Fruit fly (Drosophila melanogaster) ovary, adult (tissue): Measurements from ENCODE around the gene CG6041.

Source experiments
- CG17801 ChIP-seq: fragments of 200-800 bp; optimal IDR thresholded peaks from 2 replicates; lab custom pipeline; 2019; ENCODE audit warnings: missing biosample characterization, mild to moderate bottlenecking, missing genetic modification characterization, moderate library complexity; ENCODE audit not compliant: partially characterized antibody

Gene CG6041

DNA sequence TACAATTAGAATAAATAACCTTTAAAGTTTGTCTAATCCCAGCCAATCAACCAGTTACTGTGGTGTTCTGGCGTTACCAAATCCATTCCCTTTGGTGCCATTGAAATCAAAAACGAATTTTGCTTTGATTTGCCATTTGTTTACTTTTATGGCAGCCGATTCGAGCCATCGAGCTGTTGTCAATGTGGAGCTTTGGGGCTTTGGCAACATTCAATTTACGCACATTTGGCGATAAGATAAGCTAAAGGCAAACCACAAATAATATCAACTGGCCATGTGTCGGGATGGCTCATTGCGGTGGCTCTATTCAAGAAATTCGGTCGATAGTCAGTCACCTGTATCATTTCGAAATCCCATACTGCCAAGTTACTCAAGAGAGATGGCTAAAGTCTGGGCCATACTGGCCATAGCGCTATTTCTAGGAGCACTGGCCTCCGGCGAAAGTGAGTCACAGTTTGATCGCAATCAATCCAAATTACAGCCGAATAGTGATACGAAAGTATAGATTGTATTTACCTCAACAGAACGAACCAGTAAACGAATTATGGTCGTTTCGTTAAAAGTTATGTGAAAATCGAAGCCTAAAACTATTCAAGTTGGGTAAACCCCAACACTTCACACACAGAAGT, at the start of gene CG6041:
TSS of gene CG6041 (plus strand) at position 291 of the 629 bp plus-strand sequence.
- TF ChIP-seq CG17801 (GFP tag; lab: Kevin White, UChicago): no peak

DNA sequence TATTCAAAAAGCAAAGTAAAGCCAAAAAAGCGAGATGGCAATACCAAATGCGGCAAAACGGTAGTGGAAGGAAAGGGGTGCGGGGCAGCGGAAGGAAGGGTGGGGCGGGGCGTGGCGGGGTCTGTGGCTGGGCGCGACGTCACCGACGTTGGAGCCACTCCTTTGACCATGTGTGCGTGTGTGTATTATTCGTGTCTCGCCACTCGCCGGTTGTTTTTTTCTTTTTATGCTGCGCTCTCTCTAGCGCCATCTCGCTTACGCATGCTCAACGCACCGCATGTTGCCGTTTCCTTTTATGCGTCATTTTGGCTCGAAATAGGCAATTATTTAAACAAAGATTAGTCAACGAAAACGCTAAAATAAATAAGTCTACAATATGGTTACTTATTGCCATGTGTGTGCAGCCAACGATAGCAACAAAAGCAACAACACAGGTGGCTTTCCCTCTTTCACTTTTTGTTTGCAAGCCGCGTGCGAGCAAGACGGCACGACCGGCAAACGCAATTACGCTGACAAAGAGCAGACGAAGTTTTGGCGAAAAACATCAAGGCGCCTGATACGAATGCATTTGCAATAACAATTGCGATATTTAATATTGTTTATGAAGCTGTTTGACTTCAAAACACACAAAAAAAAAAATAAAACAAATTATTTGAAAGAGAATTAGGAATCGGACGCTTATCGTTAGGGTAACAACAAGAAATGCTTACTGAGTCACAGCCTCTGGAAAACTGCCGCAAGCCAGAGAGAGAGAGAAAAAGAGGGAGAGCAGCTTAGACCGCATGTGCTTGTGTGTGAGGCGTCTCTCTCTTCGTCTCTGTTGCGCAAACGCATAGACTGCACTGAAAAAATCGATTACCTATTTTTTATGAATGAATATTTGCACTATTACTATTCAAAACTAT, 48.5 kb upstream of the CG6041 start:
- TF ChIP-seq CG17801 (GFP tag; lab: Kevin White, UChicago): no peak

DNA sequence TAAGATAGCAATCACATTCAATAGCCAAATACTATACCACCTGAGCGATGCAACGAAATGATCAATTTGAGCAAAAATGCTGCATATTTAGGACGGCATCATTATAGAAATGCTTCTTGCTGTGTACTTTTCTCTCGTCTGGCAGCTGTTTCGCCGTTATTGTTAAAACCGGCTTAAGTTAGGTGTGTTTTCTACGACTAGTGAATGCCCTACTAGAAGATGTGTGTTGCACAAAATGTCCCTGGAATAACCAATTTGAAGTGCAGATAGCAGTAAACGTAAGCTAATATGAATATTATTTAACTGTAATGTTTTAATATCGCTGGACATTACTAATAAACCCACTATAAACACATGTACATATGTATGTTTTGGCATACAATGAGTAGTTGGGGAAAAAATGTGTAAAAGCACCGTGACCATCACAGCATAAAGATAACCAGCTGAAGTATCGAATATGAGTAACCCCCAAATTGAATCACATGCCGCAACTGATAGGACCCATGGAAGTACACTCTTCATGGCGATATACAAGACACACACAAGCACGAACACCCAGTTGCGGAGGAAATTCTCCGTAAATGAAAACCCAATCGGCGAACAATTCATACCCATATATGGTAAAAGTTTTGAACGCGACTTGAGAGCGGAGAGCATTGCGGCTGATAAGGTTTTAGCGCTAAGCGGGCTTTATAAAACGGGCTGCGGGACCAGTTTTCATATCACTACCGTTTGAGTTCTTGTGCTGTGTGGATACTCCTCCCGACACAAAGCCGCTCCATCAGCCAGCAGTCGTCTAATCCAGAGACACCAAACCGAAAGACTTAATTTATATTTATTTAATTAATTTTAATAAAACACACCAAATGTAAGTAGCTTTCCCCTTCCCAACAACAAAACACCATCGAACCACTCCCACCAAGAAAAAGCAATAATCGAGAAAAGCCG, 47.5 kb upstream of the CG6041 start, which contains the start of gene Act5C:
TSS of gene Act5C (plus strand) at position 716 of the 948 bp plus-strand sequence.
- TF ChIP-seq CG17801 (GFP tag; lab: Kevin White, UChicago): peak; percentile 94

DNA sequence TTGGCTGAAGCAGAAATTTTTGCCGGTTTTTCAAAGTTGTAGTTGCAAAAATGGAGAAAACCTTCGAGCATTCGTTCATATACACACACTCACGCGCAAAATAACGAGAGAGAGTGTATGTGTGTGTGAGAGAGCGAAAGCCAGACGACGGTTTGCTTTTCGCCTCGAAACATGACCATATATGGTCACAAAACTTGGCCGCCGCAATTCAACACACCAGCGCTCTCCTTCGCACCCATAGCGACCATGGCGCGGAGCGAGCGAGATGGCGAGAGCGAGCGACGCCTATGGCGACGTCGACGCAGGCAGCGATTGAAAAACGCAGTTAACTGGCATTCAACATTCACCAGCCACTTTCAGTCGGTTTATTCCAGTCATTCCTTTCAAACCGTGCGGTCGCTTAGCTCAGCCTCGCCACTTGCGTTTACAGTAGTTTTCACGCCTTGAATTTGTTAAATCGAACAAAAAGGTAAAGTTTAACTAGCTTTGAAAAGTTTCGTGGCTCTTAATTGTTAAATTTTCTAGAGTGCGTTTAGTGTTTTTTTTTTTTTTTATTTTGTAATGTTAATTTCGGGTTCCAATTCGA, 46.2 kb upstream of the CG6041 start:
- TF ChIP-seq CG17801 (GFP tag; lab: Kevin White, UChicago): peak; percentile 59

DNA sequence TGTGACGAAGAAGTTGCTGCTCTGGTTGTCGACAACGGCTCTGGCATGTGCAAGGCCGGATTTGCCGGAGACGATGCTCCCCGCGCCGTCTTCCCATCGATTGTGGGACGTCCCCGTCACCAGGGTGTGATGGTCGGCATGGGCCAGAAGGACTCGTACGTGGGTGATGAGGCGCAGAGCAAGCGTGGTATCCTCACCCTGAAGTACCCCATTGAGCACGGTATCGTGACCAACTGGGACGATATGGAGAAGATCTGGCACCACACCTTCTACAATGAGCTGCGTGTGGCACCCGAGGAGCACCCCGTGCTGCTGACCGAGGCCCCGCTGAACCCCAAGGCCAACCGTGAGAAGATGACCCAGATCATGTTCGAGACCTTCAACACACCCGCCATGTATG, 45.3 kb upstream of the CG6041 start:
- TF ChIP-seq CG17801 (GFP tag; lab: Kevin White, UChicago): no peak

DNA sequence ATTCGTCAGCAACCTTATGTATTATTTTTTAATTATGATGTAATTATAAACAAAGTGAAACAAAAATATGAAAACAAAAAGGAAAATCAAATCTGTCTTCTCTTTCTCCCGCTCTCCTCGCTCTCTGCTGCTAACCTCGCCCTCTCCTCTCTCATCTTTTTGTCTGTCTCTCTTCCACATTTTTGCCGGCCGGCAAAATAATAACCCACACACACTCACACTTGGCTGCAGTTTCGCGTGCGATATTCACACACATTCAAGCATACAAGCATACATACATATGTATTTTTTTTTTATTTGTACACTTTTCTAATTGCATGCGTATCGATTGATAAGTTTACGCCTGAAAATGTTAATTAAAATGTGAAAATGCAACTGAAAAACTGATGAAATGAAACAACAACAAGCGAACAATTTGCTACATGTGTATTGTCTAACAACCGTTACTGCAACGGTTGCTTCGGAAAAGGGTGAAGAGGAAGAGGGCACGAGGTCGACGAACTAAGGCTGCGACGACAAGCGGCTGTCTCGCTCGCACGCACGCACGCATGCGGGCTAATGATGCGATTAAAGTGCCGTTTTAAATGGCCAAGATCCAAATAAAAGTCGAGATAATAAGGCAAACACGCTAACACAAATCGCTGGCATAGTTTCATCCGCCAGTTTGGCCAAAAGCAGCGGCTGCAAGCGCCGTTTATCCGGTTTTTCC, 43.4 kb upstream of the CG6041 start:
- TF ChIP-seq CG17801 (GFP tag; lab: Kevin White, UChicago): no peak

DNA sequence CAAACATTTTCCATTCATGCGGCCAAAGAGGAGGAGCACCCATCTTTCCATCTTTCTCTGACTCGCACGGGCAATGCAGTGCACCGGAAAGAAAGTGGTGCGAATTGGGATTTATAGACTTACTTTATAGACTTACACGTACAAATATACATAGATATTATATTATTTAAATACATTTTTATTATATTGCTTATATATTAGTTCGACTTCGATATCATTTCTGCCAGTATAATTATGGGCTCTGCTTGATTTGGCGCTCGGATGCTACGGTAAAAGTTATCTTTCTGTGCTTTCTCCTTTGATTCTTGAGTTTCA, 42.9 kb upstream of the CG6041 start:
- no peak for TF ChIP-seq CG17801 (GFP tag; lab: Kevin White, UChicago)

DNA sequence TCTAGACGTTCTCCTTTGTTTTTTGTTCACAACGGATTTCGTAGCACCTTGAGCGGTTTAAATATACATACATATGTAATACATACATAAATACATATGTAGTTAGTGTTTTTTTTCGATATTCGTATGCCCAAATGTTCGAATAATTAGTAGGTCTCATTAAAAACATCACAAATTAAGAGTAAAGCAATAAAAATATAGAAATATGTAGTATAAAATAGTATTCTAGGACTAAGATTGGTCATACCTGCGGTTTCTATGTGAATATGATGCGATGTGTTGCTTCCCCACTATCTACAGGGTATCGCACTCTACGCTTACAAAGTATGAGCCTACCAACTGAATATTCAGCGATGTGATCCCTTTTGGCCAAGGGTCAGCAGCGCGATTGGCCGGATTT, 42.5 kb upstream of the CG6041 start, which contains the start of gene CG4020:
TSS of gene CG4020 (plus strand) at position 301 of the 400 bp plus-strand sequence.
- no peak for TF ChIP-seq CG17801 (GFP tag; lab: Kevin White, UChicago)

DNA sequence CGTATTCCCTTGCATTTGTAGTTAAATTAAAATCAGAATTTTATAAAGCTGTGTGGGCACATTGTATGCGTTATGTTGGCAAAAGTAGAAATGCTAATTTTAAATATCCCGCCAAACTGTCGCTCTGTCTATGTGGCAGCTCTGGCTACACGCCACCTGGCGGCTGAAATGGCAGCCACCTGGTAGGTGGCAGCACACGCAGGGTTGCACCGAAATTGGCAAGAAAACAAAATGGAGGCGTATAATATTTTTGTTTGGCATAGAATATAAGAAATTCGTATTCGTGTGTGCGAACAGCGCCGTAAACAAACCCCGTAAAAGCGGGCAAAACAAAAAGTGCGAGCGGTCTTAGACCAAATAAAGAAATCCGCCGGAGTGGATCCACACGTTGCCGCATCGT, 40.0 kb upstream of the CG6041 start, which contains the start of gene CG12236:
TSS of gene CG12236 (plus strand) at position 220 of the 400 bp plus-strand sequence.
- peak; percentile 37 for TF ChIP-seq CG17801 (GFP tag; lab: Kevin White, UChicago)

DNA sequence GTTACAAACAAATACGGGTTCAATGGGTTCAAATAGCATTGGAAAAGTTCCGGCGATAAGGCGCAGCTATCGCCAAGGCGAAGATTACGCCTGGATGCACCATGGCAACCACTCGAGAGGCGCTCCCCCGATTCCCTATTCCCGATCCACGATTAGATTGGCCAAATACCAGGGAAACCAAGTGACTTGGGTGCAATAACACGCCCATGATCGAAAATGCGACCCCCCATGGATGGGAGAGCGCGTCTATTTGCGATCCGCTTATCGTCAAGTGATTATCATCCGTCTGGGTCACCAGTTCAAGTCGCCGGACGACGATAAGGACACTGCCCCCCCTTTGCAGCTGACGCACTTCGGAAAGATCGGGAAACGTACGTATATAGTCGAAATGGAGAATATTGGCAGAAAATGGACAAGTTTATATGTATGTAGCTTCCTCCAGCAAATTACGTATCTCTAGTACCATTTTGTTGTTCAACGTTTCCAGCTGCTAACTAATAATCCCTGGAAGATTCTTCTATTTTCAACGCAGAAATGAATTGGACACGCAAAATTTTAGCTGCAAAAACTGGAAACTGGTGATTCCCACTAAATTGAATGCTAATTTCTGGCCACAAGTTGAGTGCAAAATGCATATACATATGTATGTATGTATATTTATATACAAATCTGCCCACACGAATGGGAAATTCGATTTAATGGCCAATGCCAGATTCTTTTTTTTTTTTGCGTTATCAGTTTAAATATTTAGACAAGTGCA, 32.8 kb upstream of the CG6041 start:
- TF ChIP-seq CG17801 (GFP tag; lab: Kevin White, UChicago): no peak

DNA sequence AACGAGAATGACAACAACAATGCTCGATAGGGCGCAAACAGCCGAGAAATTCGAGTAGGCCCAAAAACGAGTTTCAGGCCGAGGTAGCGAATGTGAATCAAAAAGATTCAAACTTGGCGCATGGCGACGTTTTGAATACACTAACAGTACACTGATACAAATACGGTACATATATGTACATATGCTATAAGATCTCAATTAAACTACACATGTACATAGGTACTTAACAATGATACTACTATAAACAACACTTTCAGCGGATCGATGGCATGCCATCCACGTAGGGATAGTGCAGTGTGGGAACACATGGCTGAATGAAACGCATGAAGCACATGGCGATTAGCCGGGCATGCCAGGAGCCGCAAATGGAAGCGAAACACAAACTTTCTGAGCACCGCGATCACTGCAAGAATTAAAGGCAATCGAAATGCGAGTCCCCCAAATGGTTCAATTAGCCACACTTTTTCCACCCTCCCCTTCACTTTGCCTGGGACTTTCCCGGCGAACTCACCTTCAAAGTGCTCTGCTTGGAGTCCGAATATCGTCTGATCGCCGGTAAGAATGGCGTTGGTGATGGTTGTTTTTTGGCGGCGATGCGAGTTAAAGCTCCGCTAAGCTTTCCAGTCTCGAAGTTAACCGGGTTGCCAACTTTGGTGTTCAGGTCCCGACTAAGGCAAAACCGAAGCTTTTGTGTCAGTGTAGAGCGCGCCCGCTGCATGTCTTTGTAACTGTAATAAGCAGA, 32.0 kb upstream of the CG6041 start:
- peak; percentile 79 for TF ChIP-seq CG17801 (GFP tag; lab: Kevin White, UChicago)
